Worm (Caenorhabditis elegans): Measurements from ENCODE around the gene srw-138.

ce11 chrV:2934075-2934474, 28.8 kb downstream of the srw-138 start, which contains the start of gene srh-247:
- no peak for TF ChIP-seq zfh-2 (GFP tag; conservative IDR thresholded peaks at IDR 0.05)
- no peak for TF ChIP-seq efl-1 (GFP tag; optimal IDR thresholded peaks at IDR 0.05)
- no peak for TF ChIP-seq ztf-28 (GFP tag; IDR thresholded peaks at IDR 0.05)
- no peak for TF ChIP-seq ets-4 (GFP tag; optimal IDR thresholded peaks at IDR 0.05)
- no peak for TF ChIP-seq ama-1 (optimal IDR thresholded peaks at IDR 0.05)
- TF ChIP-seq ama-1 (GFP tag; optimal IDR thresholded peaks at IDR 0.05), result no peak
- no peak for TF ChIP-seq xnd-1 (tag; optimal IDR thresholded peaks at IDR 0.05)
- no peak for TF ChIP-seq gei-17 (GFP tag; optimal IDR thresholded peaks at IDR 0.05)
- no peak for TF ChIP-seq F49E8.2 (tag; optimal IDR thresholded peaks at IDR 0.05; ENCODE audit: insufficient read depth)
- no peak for TF ChIP-seq B0261.1 (tag; optimal IDR thresholded peaks at IDR 0.05)
- TF ChIP-seq F55B11.4 (tag; optimal IDR thresholded peaks at IDR 0.05; ENCODE audit: borderline replicate concordance, insufficient read depth), result no peak
- no peak for TF ChIP-seq hmg-20 (GFP tag; IDR thresholded peaks at IDR 0.05)
- TF ChIP-seq unc-62 (GFP tag; optimal IDR thresholded peaks at IDR 0.05), result no peak

Measured in whole organism, young adult.